Worm (Caenorhabditis elegans): ENCODE data around the gene srw-89.

DNA sequence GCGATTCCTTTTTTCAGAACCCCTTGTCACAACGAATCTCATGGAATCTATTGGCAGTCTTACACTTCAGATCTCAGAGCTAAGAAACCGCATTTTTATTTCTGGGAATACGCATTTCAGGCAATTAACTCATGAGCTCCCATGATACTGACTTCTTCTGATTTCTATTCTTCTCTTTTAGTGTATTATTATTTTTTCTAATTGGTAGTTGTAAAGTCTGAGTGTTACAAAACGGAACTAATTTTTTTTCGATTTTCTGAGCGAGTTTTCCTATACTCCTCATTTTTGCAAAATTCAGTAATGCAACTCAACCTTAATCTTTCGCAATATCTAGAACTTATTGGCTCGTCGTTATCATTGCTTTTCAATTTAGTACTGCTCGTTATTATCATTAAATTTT, 42.5 kb upstream of the srw-89 start, which contains the start of gene str-82:
- TF ChIP-seq ZK185.1 (tag; optimal IDR thresholded peaks at IDR 0.05; ENCODE audit: poor library complexity, severe bottlenecking): no peak
- no peak for TF ChIP-seq hmg-20 (GFP tag; IDR thresholded peaks at IDR 0.05)
- TF ChIP-seq akir-1 (GFP tag; optimal IDR thresholded peaks at IDR 0.05): no peak
- no peak for TF ChIP-seq nhr-90 (tag; optimal IDR thresholded peaks at IDR 0.05)
